Worm (Caenorhabditis elegans) whole organism, midembryonic: ENCODE results near the gene B0244.10.

Experiments used
- T22C8.4 ChIP-seq: fragments of 200-800 bp; sonication (Bioruptor generic); IDR thresholded peaks from 2 replicates; pipeline ENCODE4 v1.3.6; 2022; ENCODE audit warnings: missing genetic modification characterization, missing compliant biosample characterization
- cog-1 ChIP-seq: sonication (generic microtip); optimal IDR thresholded peaks from 2 replicates; lab custom pipeline; 2016; ENCODE audit warnings: missing genetic modification characterization, missing compliant biosample characterization
- flt-1 ChIP-seq: fragments of 200-800 bp; sonication (Bioruptor generic); IDR thresholded peaks from 2 replicates; pipeline ENCODE4 v1.3.6; 2022; ENCODE audit warnings: missing genetic modification characterization, missing compliant biosample characterization
- klf-2 ChIP-seq: fragments of 200-800 bp; sonication (Bioruptor generic); conservative IDR thresholded peaks from 2 replicates; pipeline ENCODE4 v1.3.6; 2022; ENCODE audit warnings: missing genetic modification reagents, missing genetic modification characterization, missing compliant biosample characterization
- med-1 ChIP-seq: sonication (generic microtip); optimal IDR thresholded peaks from 2 replicates; lab custom pipeline; 2017; ENCODE audit warnings: missing genetic modification characterization, mild to moderate bottlenecking, missing compliant biosample characterization, antibody characterized with exemption, missing genetic modification reagents; ENCODE audit not compliant: insufficient read depth
- ref-1 ChIP-seq: fragments of 200-800 bp; sonication (Bioruptor generic); conservative IDR thresholded peaks from 2 replicates; pipeline ENCODE4 v1.3.6; 2022; ENCODE audit warnings: missing genetic modification reagents, missing genetic modification characterization, missing compliant biosample characterization
- tab-1 ChIP-seq: fragments of 200-800 bp; sonication (Bioruptor generic); IDR thresholded peaks from 2 replicates; pipeline ENCODE4 v1.3.6; 2022; ENCODE audit warnings: missing genetic modification characterization, missing compliant biosample characterization
- ztf-23 ChIP-seq: fragments of 200-800 bp; sonication (Bioruptor generic); IDR thresholded peaks from 2 replicates; pipeline ENCODE4 v1.3.6; 2022; ENCODE audit warnings: missing genetic modification reagents, missing genetic modification characterization, missing compliant biosample characterization

ce11 chrIII:5719105-5719831, 15.7 kb upstream of the B0244.10 start:
- TF ChIP-seq T22C8.4 (GFP tag; lab: Robert Waterston, UW), result no peak
- TF ChIP-seq ztf-23 (GFP tag; lab: Robert Waterston, UW), result no peak
- TF ChIP-seq tab-1 (GFP tag; lab: Robert Waterston, UW), result no peak
- no peak for TF ChIP-seq med-1 (GFP tag; lab: Kevin White, UChicago)
- TF ChIP-seq klf-2 (GFP tag; lab: Robert Waterston, UW), result no peak
- no peak for TF ChIP-seq flt-1 (GFP tag; lab: Robert Waterston, UW)
- no peak for TF ChIP-seq ref-1 (GFP tag; lab: Robert Waterston, UW)
- no peak for TF ChIP-seq cog-1 (tag; lab: Kevin White, UChicago)
